Worm (Caenorhabditis elegans) whole organism, L3 larva: ENCODE results near the gene T14F9.2.
A peak's percentile ranks its signal among the peaks of the same experiment; 100 is the strongest.

Experiments
- R02D3.7 ChIP-seq: fragments of 150-350 bp; optimal IDR thresholded peaks from 2 replicates; lab custom pipeline; 2014; ENCODE audit warnings: missing biosample characterization, missing genetic modification characterization
- aly-2 ChIP-seq: fragments of 150-350 bp; optimal IDR thresholded peaks from 2 replicates; lab custom pipeline; 2014; ENCODE audit warnings: missing biosample characterization, missing genetic modification characterization
- ceh-16 ChIP-seq: sonication (generic microtip); optimal IDR thresholded peaks from 2 replicates; lab custom pipeline; 2017; ENCODE audit warnings: missing biosample characterization, missing genetic modification characterization
- ceh-28 ChIP-seq: fragments of 150-350 bp; optimal IDR thresholded peaks from 2 replicates; lab custom pipeline; 2014; ENCODE audit warnings: missing biosample characterization, missing genetic modification reagents, missing genetic modification characterization
- ceh-82 ChIP-seq: fragments of 150-350 bp; optimal IDR thresholded peaks from 2 replicates; lab custom pipeline; 2014; ENCODE audit warnings: missing biosample characterization, missing genetic modification characterization
- ceh-9 ChIP-seq: sonication (generic microtip); optimal IDR thresholded peaks from 2 replicates; lab custom pipeline; 2018; ENCODE audit warnings: missing biosample characterization, missing genetic modification characterization
- daf-12 ChIP-seq: fragments of 150-350 bp; optimal IDR thresholded peaks from 2 replicates; lab custom pipeline; 2014; ENCODE audit warnings: missing biosample characterization, missing genetic modification reagents, missing genetic modification characterization
- egl-27 ChIP-seq: sonication (generic microtip); optimal IDR thresholded peaks from 4 replicates; lab custom pipeline; 2017; ENCODE audit warnings: missing biosample characterization, missing genetic modification reagents, missing genetic modification characterization
- egl-5 ChIP-seq: fragments of 150-350 bp; optimal IDR thresholded peaks from 2 replicates; lab custom pipeline; 2017; ENCODE audit warnings: missing biosample characterization, missing genetic modification reagents, missing genetic modification characterization, inconsistent platforms
- elt-1 ChIP-seq: fragments of 150-350 bp; optimal IDR thresholded peaks from 2 replicates; lab custom pipeline; 2014; ENCODE audit warnings: missing biosample characterization, missing genetic modification characterization
- elt-3 ChIP-seq, 3 experiments: fragments of 150-350 bp in 1 of 3; sonication (generic microtip) in 2 of 3; optimal IDR thresholded peaks; 2 replicates in 2 of 3; 4 replicates in 1 of 3; lab custom pipeline; 2014 to 2017; ENCODE audit warnings: missing biosample characterization in 3 of 3, missing genetic modification characterization in 3 of 3
- eor-1 ChIP-seq, 2 experiments: fragments of 150-350 bp; optimal IDR thresholded peaks; 2 replicates each; lab custom pipeline; 2014 to 2018; ENCODE audit warnings: missing biosample characterization in 2 of 2, missing genetic modification characterization in 2 of 2
- fkh-10 ChIP-seq: sonication (generic microtip); optimal IDR thresholded peaks from 2 replicates; lab custom pipeline; 2017; ENCODE audit warnings: missing biosample characterization, missing genetic modification reagents, missing genetic modification characterization
- fkh-2 ChIP-seq: fragments of 150-350 bp; optimal IDR thresholded peaks from 2 replicates; lab custom pipeline; 2014; ENCODE audit warnings: missing biosample characterization, missing genetic modification reagents, missing genetic modification characterization
- fos-1 ChIP-seq: fragments of 150-350 bp; optimal IDR thresholded peaks from 2 replicates; lab custom pipeline; 2014; ENCODE audit warnings: missing biosample characterization, missing genetic modification characterization
- hmg-11 ChIP-seq: sonication (generic microtip); optimal IDR thresholded peaks from 2 replicates; lab custom pipeline; 2016; ENCODE audit warnings: missing genetic modification characterization, missing compliant biosample characterization
- jun-1 ChIP-seq: fragments of 150-350 bp; optimal IDR thresholded peaks from 2 replicates; lab custom pipeline; 2014; ENCODE audit warnings: missing biosample characterization, missing genetic modification reagents, missing genetic modification characterization
- lin-15B ChIP-seq: fragments of 150-350 bp; optimal IDR thresholded peaks from 2 replicates; lab custom pipeline; 2014; ENCODE audit warnings: missing biosample characterization, missing genetic modification characterization
- lsy-12 ChIP-seq: sonication (generic microtip); optimal IDR thresholded peaks from 2 replicates; lab custom pipeline; 2016; ENCODE audit warnings: mild to moderate bottlenecking, missing genetic modification characterization, missing compliant biosample characterization
- mdl-1 ChIP-seq: fragments of 150-350 bp; optimal IDR thresholded peaks from 2 replicates; lab custom pipeline; 2014; ENCODE audit warnings: missing biosample characterization, missing genetic modification characterization
- mml-1 ChIP-seq: fragments of 150-350 bp; sonication (generic microtip); optimal IDR thresholded peaks from 3 replicates; lab custom pipeline; 2014; ENCODE audit warnings: missing biosample characterization, missing genetic modification characterization
- nfya-1 ChIP-seq: sonication (generic microtip); optimal IDR thresholded peaks from 2 replicates; lab custom pipeline; 2017; ENCODE audit warnings: missing genetic modification characterization, mild to moderate bottlenecking, missing compliant biosample characterization, antibody characterized with exemption, moderate library complexity; ENCODE audit not compliant: insufficient read depth
- nhr-12 ChIP-seq: fragments of 150-350 bp; optimal IDR thresholded peaks from 2 replicates; lab custom pipeline; 2014; ENCODE audit warnings: missing biosample characterization, missing genetic modification characterization
- nhr-23 ChIP-seq: fragments of 150-350 bp; optimal IDR thresholded peaks from 2 replicates; lab custom pipeline; 2014; ENCODE audit warnings: missing biosample characterization, missing genetic modification reagents, missing genetic modification characterization
- nhr-237 ChIP-seq: fragments of 150-350 bp; optimal IDR thresholded peaks from 2 replicates; lab custom pipeline; 2014; ENCODE audit warnings: missing biosample characterization, missing genetic modification characterization
- nhr-25 ChIP-seq: sonication (generic microtip); optimal IDR thresholded peaks from 2 replicates; lab custom pipeline; 2017; ENCODE audit warnings: missing biosample characterization, missing genetic modification characterization
- nhr-28 ChIP-seq: fragments of 150-350 bp; optimal IDR thresholded peaks from 2 replicates; lab custom pipeline; 2014; ENCODE audit warnings: missing biosample characterization, missing genetic modification characterization
- nhr-43 ChIP-seq: sonication (generic microtip); optimal IDR thresholded peaks from 2 replicates; lab custom pipeline; 2016; ENCODE audit warnings: mild to moderate bottlenecking, missing genetic modification characterization, missing compliant biosample characterization; ENCODE audit not compliant: poor library complexity, severe bottlenecking
- nhr-67 ChIP-seq: fragments of 150-350 bp; optimal IDR thresholded peaks from 2 replicates; lab custom pipeline; 2014; ENCODE audit warnings: missing biosample characterization, missing genetic modification characterization
- nhr-76 ChIP-seq: fragments of 150-350 bp; sonication (generic microtip); optimal IDR thresholded peaks from 5 replicates; lab custom pipeline; 2014; ENCODE audit warnings: missing biosample characterization, missing genetic modification characterization
- nhr-77 ChIP-seq: fragments of 150-350 bp; optimal IDR thresholded peaks from 2 replicates; lab custom pipeline; 2014; ENCODE audit warnings: missing biosample characterization, missing genetic modification characterization
- pha-4 ChIP-seq: fragments of 150-350 bp; optimal IDR thresholded peaks from 2 replicates; lab custom pipeline; 2014; ENCODE audit warnings: missing biosample characterization, missing genetic modification reagents, missing genetic modification characterization
- pqm-1 ChIP-seq: fragments of 150-350 bp; optimal IDR thresholded peaks from 2 replicates; lab custom pipeline; 2017; ENCODE audit warnings: missing biosample characterization, missing genetic modification characterization, inconsistent platforms
- sea-2 ChIP-seq: fragments of 150-350 bp; sonication (generic microtip); optimal IDR thresholded peaks from 4 replicates; lab custom pipeline; 2014; ENCODE audit warnings: missing biosample characterization, missing genetic modification reagents, missing genetic modification characterization
- skn-1 ChIP-seq: fragments of 150-350 bp; optimal IDR thresholded peaks from 2 replicates; lab custom pipeline; 2014; ENCODE audit warnings: missing biosample characterization, missing genetic modification characterization
- snpc-4 ChIP-seq: fragments of 150-350 bp; optimal IDR thresholded peaks from 2 replicates; lab custom pipeline; 2014; ENCODE audit warnings: missing biosample characterization, missing genetic modification characterization
- tbx-2 ChIP-seq: sonication (generic microtip); optimal IDR thresholded peaks from 2 replicates; lab custom pipeline; 2016; ENCODE audit warnings: mild to moderate bottlenecking, missing genetic modification characterization, missing compliant biosample characterization
- unc-39 ChIP-seq: sonication (generic microtip); optimal IDR thresholded peaks from 4 replicates; lab custom pipeline; 2017; ENCODE audit warnings: missing biosample characterization, missing genetic modification characterization
- unc-62 ChIP-seq: fragments of 150-350 bp; sonication (generic microtip); optimal IDR thresholded peaks from 4 replicates; lab custom pipeline; 2014; ENCODE audit warnings: missing biosample characterization, missing genetic modification reagents, missing genetic modification characterization
- zag-1 ChIP-seq: fragments of 150-350 bp; optimal IDR thresholded peaks from 2 replicates; lab custom pipeline; 2014; ENCODE audit warnings: missing biosample characterization, missing genetic modification characterization
- ztf-11 ChIP-seq: fragments of 150-350 bp; optimal IDR thresholded peaks from 2 replicates; lab custom pipeline; 2014; ENCODE audit warnings: missing biosample characterization, missing genetic modification characterization
- ztf-4 ChIP-seq: fragments of 150-350 bp; optimal IDR thresholded peaks from 2 replicates; lab custom pipeline; 2014; ENCODE audit warnings: missing biosample characterization, missing genetic modification characterization

T14F9.2 gene

DNA sequence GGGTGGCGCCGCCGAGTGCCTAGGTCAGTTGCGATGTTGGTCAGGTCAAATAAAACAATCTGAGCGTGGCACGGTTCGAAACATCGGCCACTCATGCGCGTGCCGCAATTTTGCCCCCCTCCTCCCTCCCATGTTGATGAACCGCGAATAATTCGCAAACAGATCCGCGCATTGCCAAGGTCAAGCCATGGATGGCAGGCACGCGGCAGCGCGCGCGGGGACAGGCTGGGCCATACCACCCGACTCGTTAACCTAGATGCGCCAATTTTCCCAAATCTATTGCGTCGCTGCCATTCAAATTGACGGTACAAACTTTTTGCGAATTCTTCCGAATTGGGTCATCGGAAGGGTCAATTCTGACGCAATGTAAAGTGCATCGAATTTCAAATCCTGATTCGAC is 17.5 kb upstream of the T14F9.2 start (continued):
- no peak for TF ChIP-seq nhr-12 (tag; lab: Kevin White, UChicago)
- TF ChIP-seq sea-2 (GFP tag; lab: Kevin White, UChicago) = no peak
- no peak for TF ChIP-seq fos-1 (tag; lab: Kevin White, UChicago)
- TF ChIP-seq R02D3.7 (tag; lab: Kevin White, UChicago) = no peak
- peak; percentile 25 for TF ChIP-seq tbx-2 (tag; lab: Kevin White, UChicago)
- no peak for TF ChIP-seq nfya-1 (tag; lab: Kevin White, UChicago)
- TF ChIP-seq jun-1 (tag; lab: Kevin White, UChicago) = no peak
- no peak for TF ChIP-seq ceh-16 (tag; lab: Kevin White, UChicago)
- peak; percentile 30 for TF ChIP-seq ceh-28 (tag; lab: Kevin White, UChicago)
- TF ChIP-seq hmg-11 = no peak
- no peak for TF ChIP-seq pqm-1
- TF ChIP-seq ztf-4 = no peak
- no peak for TF ChIP-seq nhr-28 (tag; lab: Kevin White, UChicago)
- TF ChIP-seq fkh-10 (GFP tag; lab: Kevin White, UChicago) = no peak
- no peak for TF ChIP-seq ztf-11 (tag; lab: Kevin White, UChicago)
- TF ChIP-seq pha-4 = peak; percentile 17
- TF ChIP-seq eor-1 (tag; optimal IDR thresholded peaks at IDR 0.05; lab: Kevin White, UChicago) = no peak
- TF ChIP-seq mml-1 (tag; lab: Kevin White, UChicago) = no peak
- no peak for TF ChIP-seq egl-5 (tag; lab: Kevin White, UChicago)
- no peak for TF ChIP-seq nhr-77 (tag; lab: Kevin White, UChicago)
- TF ChIP-seq mdl-1 = no peak
- no peak for TF ChIP-seq daf-12 (tag; lab: Kevin White, UChicago)
- no peak for TF ChIP-seq nhr-76 (tag; lab: Kevin White, UChicago)
- no peak for TF ChIP-seq ceh-9 (tag; lab: Kevin White, UChicago)
- TF ChIP-seq, all 47 proteins: peak for 8

DNA sequence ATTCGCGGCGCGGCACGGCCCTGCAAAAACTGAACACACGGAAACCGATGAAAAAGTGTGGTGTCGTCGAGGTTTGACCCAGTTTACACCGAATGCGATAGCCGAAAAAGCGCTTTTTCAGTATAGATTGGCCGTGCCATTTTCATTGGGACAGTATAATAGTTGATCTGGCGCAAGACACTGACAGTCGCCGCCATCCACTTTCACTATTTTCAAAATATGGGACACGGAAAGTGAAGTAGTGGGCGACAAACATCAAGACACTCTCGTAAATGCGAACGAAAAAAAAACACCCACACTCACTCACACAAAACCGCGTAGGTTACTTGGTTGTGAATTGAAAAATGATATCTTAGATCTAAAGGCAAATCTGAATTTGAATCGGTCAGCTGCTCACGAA is 15.1 kb upstream of the T14F9.2 start:
- TF ChIP-seq nhr-67 (tag; lab: Kevin White, UChicago) (no peak), elt-3 (tag; optimal IDR thresholded peaks at IDR 0.05; lab: Kevin White, UChicago) (peak in 1 of 3 experiments; percentile 9), nhr-23 (tag; lab: Kevin White, UChicago) (peak; percentile 78)
- TF ChIP-seq, all 47 proteins: peak for 2

DNA sequence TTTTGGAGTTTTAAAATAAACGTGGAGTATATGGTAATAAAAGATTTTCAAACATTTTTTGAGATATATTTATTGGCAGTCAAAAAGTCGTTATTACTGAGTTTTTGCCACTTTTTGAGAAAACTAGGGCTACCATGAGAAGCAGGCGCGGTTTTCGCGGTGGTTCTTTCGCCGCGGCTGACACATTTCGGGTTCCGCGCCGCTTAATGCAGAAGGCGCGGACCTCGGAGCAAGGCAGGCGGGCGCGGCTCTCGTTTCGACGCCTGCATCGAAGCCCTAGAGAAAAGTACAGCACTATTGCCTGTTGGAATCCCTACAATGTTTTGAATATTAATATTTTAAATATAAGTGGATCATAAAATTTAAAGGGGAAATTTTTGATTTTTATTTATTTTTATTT is 14.7 kb upstream of the T14F9.2 start:
- peak; percentile 50 for TF ChIP-seq snpc-4 (tag; lab: Kevin White, UChicago)
- no peak for TF ChIP-seq ztf-11 (tag; lab: Kevin White, UChicago)

DNA sequence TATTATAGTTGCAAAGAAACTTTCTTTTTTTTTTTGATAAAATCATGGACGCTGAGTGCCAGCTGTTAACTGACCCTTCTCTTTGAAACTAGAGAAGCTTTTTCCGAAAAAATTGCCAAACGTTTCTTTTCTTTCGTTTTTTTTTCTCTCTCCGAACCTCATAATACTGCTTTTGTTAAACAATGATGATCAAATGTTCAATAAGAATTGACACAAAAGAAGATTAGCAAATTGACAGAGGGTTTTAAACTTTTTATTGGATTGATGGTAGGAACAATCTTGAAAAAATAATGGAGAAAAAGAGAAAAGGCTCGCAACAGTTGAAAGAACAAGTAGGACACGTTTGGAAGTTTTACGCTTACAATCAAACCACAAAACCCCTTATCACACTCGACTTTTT is 13.3 kb upstream of the T14F9.2 start, which contains the start of gene hex-1:
Gene hex-1 (plus strand): TSS at position 301 of the 400 bp plus-strand sequence.
- TF ChIP-seq pha-4 (peak; percentile 11), unc-62 (GFP tag; lab: Kevin White, UChicago) (no peak)
- TF ChIP-seq, all 47 proteins: peak for 1

DNA sequence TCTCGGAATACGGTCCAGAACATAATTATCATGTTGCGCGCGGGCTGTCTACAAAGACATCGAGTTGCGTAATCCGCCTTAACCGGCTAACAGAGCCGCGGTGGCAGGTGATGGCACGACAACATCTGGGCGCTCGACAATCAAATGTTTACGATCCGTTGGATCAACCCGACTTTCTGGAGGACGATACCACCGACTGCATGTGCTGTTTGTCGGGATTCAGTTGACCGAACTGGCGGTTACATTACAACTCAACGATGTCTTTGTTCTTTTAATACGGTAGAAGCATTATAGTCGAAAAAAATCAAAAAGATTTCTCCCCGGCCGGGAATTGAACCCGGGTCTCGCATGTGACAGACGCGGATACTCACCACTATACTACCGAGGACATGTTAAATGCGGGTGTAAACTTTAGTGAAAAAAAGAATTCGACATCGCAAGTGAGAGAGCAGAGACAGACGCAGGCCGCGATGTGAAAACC is 7.2 kb upstream of the T14F9.2 start:
- TF ChIP-seq lin-15B (tag; lab: Kevin White, UChicago) (peak; percentile 3), nhr-237 (tag; lab: Kevin White, UChicago) (no peak), mml-1 (tag; lab: Kevin White, UChicago) (no peak), nfya-1 (tag; lab: Kevin White, UChicago) (peak; percentile 64), fkh-2 (tag; lab: Kevin White, UChicago) (no peak), skn-1 (no peak), aly-2 (tag; lab: Kevin White, UChicago) (no peak), ztf-4 (no peak), unc-62 (GFP tag; lab: Kevin White, UChicago) (no peak), lsy-12 (tag; lab: Kevin White, UChicago) (peak; percentile 51), nhr-67 (tag; lab: Kevin White, UChicago) (no peak), jun-1 (tag; lab: Kevin White, UChicago) (peak; percentile 31), nhr-25 (tag; lab: Kevin White, UChicago) (peak; percentile 35), egl-27 (tag; lab: Kevin White, UChicago) (no peak), elt-1 (tag; lab: Kevin White, UChicago) (no peak), nhr-28 (tag; lab: Kevin White, UChicago) (no peak), tbx-2 (tag; lab: Kevin White, UChicago) (peak; percentile 54), fos-1 (tag; lab: Kevin White, UChicago) (peak; percentile 7), pha-4 (peak; percentile 50), eor-1 (tag; optimal IDR thresholded peaks at IDR 0.05; lab: Kevin White, UChicago) (no peak), nhr-43 (tag; lab: Kevin White, UChicago) (peak; percentile 47), ceh-82 (tag; lab: Kevin White, UChicago) (peak; percentile 16), nhr-23 (tag; lab: Kevin White, UChicago) (peak; percentile 36), mdl-1 (no peak), nhr-12 (tag; lab: Kevin White, UChicago) (no peak), fkh-10 (GFP tag; lab: Kevin White, UChicago) (no peak), R02D3.7 (tag; lab: Kevin White, UChicago) (no peak), nhr-77 (tag; lab: Kevin White, UChicago) (no peak), zag-1 (tag; lab: Kevin White, UChicago) (no peak), unc-39 (tag; lab: Kevin White, UChicago) (no peak), hmg-11 (peak; percentile 89), daf-12 (tag; lab: Kevin White, UChicago) (no peak)
